Fruit fly (Drosophila melanogaster) whole organism, larva: ENCODE data around the gene VAChT.

Experiments
- noc ChIP-seq: fragments of 200-800 bp; sonication (Bioruptor generic); optimal IDR thresholded peaks from 3 replicates; lab custom pipeline; 2019; ENCODE audit warnings: missing biosample characterization, mild to moderate bottlenecking, missing genetic modification characterization, moderate library complexity

The VAChT gene

dm6 chr3R:18705150-18705549 lies at the start of gene VAChT, which contains the start of gene ChAT:
VAChT (plus strand) TSS chr3R:18705501.
ChAT (plus strand) TSS chr3R:18705501.
- TF ChIP-seq noc (tag; lab: Kevin White, UChicago): no peak

dm6 chr3R:18658380-18658944 lies 46.8 kb upstream of the VAChT start:
- TF ChIP-seq noc (tag; lab: Kevin White, UChicago): no peak

dm6 chr3R:18658945-18659642 lies 46.2 kb upstream of the VAChT start, which contains the start of the genes CG31224 and CstF64:
CG31224 (minus strand) TSS chr3R:18659309.
CstF64 (plus strand) TSS chr3R:18659618.
- TF ChIP-seq noc (tag; lab: Kevin White, UChicago): peak; percentile 74

- TF ChIP-seq noc (tag; lab: Kevin White, UChicago): peak; percentile 29
These were observed 41.8 kb upstream of the VAChT start, which contains the start of the genes Cpsf73 and Gos28 for dm6 chr3R:18663525-18663924. Cpsf73 (minus strand) TSS chr3R:18663552. Gos28 (plus strand) TSS chr3R:18663738.

- TF ChIP-seq noc (tag; lab: Kevin White, UChicago): no peak
These were observed 40.2 kb upstream of the VAChT start, which contains the start of gene CG31231 for dm6 chr3R:18665061-18665460. CG31231 (plus strand) TSS chr3R:18665361.

- TF ChIP-seq noc (tag; lab: Kevin White, UChicago): no peak
These were observed 37.5 kb upstream of the VAChT start, which contains the start of gene CG31229 for dm6 chr3R:18667659-18668248. CG31229 (plus strand) TSS chr3R:18667852.

- no peak for TF ChIP-seq noc (tag; lab: Kevin White, UChicago)
These were observed 36.1 kb upstream of the VAChT start, which contains the start of gene CG7702 for dm6 chr3R:18669152-18669551. CG7702 (plus strand) TSS chr3R:18669390.

dm6 chr3R:18669812-18670211 lies 35.5 kb upstream of the VAChT start:
- TF ChIP-seq noc (tag; lab: Kevin White, UChicago): peak; percentile 55

dm6 chr3R:18670441-18671111 lies 34.7 kb upstream of the VAChT start:
- peak; percentile 79 for TF ChIP-seq noc (tag; lab: Kevin White, UChicago)

dm6 chr3R:18671112-18671729 lies 34.1 kb upstream of the VAChT start, which contains the start of gene CG31230:
CG31230 (plus strand) TSS chr3R:18671679.
- peak; percentile 54 for TF ChIP-seq noc (tag; lab: Kevin White, UChicago)

- no peak for TF ChIP-seq noc (tag; lab: Kevin White, UChicago)
These were observed 27.8 kb upstream of the VAChT start, which contains the start of the genes dind and CG7706 for dm6 chr3R:18677500-18677940. dind (minus strand) TSS chr3R:18677539. CG7706 (plus strand) TSS chr3R:18677818.

dm6 chr3R:18680332-18680731 lies 25.0 kb upstream of the VAChT start, which contains the start of the genes CG46318 and ChT:
CG46318 (plus strand) TSS chr3R:18680604.
ChT (plus strand) TSS chr3R:18680604.
- no peak for TF ChIP-seq noc (tag; lab: Kevin White, UChicago)

- TF ChIP-seq noc (tag; lab: Kevin White, UChicago): no peak
These were observed 24.2 kb upstream of the VAChT start for dm6 chr3R:18681054-18681453.

dm6 chr3R:18692619-18693018 lies 12.7 kb upstream of the VAChT start, which contains the start of gene Muc91C:
Muc91C (minus strand) TSS chr3R:18692719.
- no peak for TF ChIP-seq noc (tag; lab: Kevin White, UChicago)

dm6 chr3R:18693611-18694010 lies 11.7 kb upstream of the VAChT start, which contains the start of gene CG14300:
CG14300 (minus strand) TSS chr3R:18693711.
- TF ChIP-seq noc (tag; lab: Kevin White, UChicago): no peak
